Fruit fly (Drosophila melanogaster) whole organism: ENCODE measurements around the gene CG7183.

Experiments used
- CG8478 ChIP-seq: fragments of >200 bp; optimal IDR thresholded peaks from 2 replicates; lab custom pipeline; 2018; ENCODE audit warnings: inconsistent platforms
- Dll ChIP-seq: fragments of >200 bp; optimal IDR thresholded peaks from 2 replicates; lab custom pipeline; 2017
- EcR ChIP-seq, 2 experiments: fragments of >200 bp; optimal IDR thresholded peaks; 2 replicates each; lab custom pipeline; 2017; ENCODE audit warnings: missing biosample characterization in 2 of 2, missing genetic modification characterization in 2 of 2, missing genetic modification reagents in 2 of 2
- pan ChIP-seq: fragments of >200 bp; optimal IDR thresholded peaks from 2 replicates; lab custom pipeline; 2017
- usp ChIP-seq: fragments of >200 bp; optimal IDR thresholded peaks from 2 replicates; lab custom pipeline; 2017; ENCODE audit warnings: missing biosample characterization, missing genetic modification characterization, mixed read lengths

dm6 chr3R:18199177-18199884, 21.2 kb downstream of the CG7183 start, which contains the start of the genes Ssdp and CG7985:
- TF ChIP-seq EcR (GFP tag; optimal IDR thresholded peaks at IDR 0.05; lab: Kevin White, UChicago): no peak
- no peak for TF ChIP-seq pan (lab: Kevin White, UChicago)
- TF ChIP-seq usp (GFP tag; lab: Kevin White, UChicago): no peak
- TF ChIP-seq Dll: no peak
- TF ChIP-seq CG8478 (lab: Kevin White, UChicago): no peak
